Worm (Caenorhabditis elegans) whole organism, late embryonic: ENCODE data around the gene tbc-16.
A peak's percentile ranks its signal among the peaks of the same experiment; 100 is the strongest.

Experiments used
- F13H6.1 ChIP-seq: sonication (generic microtip); optimal IDR thresholded peaks from 2 replicates; lab custom pipeline; 2016; ENCODE audit warnings: missing genetic modification characterization, missing compliant biosample characterization
- ahr-1 ChIP-seq: sonication (generic microtip); optimal IDR thresholded peaks from 2 replicates; lab custom pipeline; 2016; ENCODE audit warnings: missing genetic modification characterization, missing compliant biosample characterization
- ceh-18 ChIP-seq: sonication (generic microtip); optimal IDR thresholded peaks from 2 replicates; lab custom pipeline; 2016; ENCODE audit warnings: missing genetic modification characterization, missing compliant biosample characterization
- ceh-2 ChIP-seq: sonication (generic microtip); optimal IDR thresholded peaks from 2 replicates; lab custom pipeline; 2016; ENCODE audit warnings: missing genotype, missing genetic modification characterization, missing compliant biosample characterization
- ceh-6 ChIP-seq: fragments of 200-800 bp; sonication (Bioruptor generic); optimal IDR thresholded peaks from 2 replicates; lab custom pipeline; 2018; ENCODE audit warnings: mild to moderate bottlenecking, missing genetic modification characterization, missing compliant biosample characterization
- che-1 ChIP-seq: sonication (generic microtip); optimal IDR thresholded peaks from 2 replicates; lab custom pipeline; 2016; ENCODE audit warnings: mild to moderate bottlenecking, missing genetic modification characterization, missing compliant biosample characterization
- elt-2 ChIP-seq: sonication (generic microtip); optimal IDR thresholded peaks from 2 replicates; lab custom pipeline; 2016; ENCODE audit warnings: missing genetic modification reagents, missing genetic modification characterization, missing compliant biosample characterization
- fax-1 ChIP-seq: sonication (generic microtip); optimal IDR thresholded peaks from 2 replicates; lab custom pipeline; 2016; ENCODE audit warnings: missing genotype, missing genetic modification characterization, missing compliant biosample characterization
- fkh-10 ChIP-seq: fragments of 150-350 bp; optimal IDR thresholded peaks from 2 replicates; lab custom pipeline; 2014; ENCODE audit warnings: missing biosample characterization, missing genetic modification reagents, missing genetic modification characterization
- hlh-15 ChIP-seq: sonication (generic microtip); optimal IDR thresholded peaks from 2 replicates; lab custom pipeline; 2016; ENCODE audit warnings: missing genetic modification characterization, missing compliant biosample characterization
- madf-2 ChIP-seq: sonication (generic microtip); optimal IDR thresholded peaks from 2 replicates; lab custom pipeline; 2017; ENCODE audit warnings: missing genetic modification characterization, missing compliant biosample characterization
- nhr-232 ChIP-seq: sonication (generic microtip); optimal IDR thresholded peaks from 2 replicates; lab custom pipeline; 2016; ENCODE audit warnings: missing genetic modification characterization, missing compliant biosample characterization
- odd-2 ChIP-seq: sonication (generic microtip); optimal IDR thresholded peaks from 2 replicates; lab custom pipeline; 2017; ENCODE audit warnings: antibody characterized with exemption, mild to moderate bottlenecking, missing genetic modification characterization, missing compliant biosample characterization
- pha-4 ChIP-seq: fragments of 150-350 bp; optimal IDR thresholded peaks from 2 replicates; lab custom pipeline; 2018; ENCODE audit warnings: missing biosample characterization, missing genetic modification reagents, missing genetic modification characterization
- pros-1 ChIP-seq: fragments of 150-350 bp; optimal IDR thresholded peaks from 2 replicates; lab custom pipeline; 2014; ENCODE audit warnings: missing biosample characterization, missing genetic modification reagents, missing genetic modification characterization
- rnt-1 ChIP-seq: sonication (generic microtip); optimal IDR thresholded peaks from 2 replicates; lab custom pipeline; 2016; ENCODE audit warnings: missing genetic modification characterization, missing compliant biosample characterization
- unc-3 ChIP-seq, 2 experiments: fragments of 200-800 bp in 1 of 2; sonication (Bioruptor generic) in 1 of 2; sonication (generic microtip) in 1 of 2; conservative IDR thresholded peaks in 1 of 2; optimal IDR thresholded peaks in 1 of 2; 2 replicates each; pipeline versions ENCODE4 v1.3.6 to Lab custom; 2016 to 2022; ENCODE audit warnings: missing compliant biosample characterization in 2 of 2, missing genetic modification characterization in 2 of 2, missing genetic modification reagents in 1 of 2
- unc-42 ChIP-seq: sonication (generic microtip); optimal IDR thresholded peaks from 2 replicates; lab custom pipeline; 2016; ENCODE audit warnings: missing genotype, missing genetic modification characterization, missing compliant biosample characterization
- unc-55 ChIP-seq: sonication (generic microtip); optimal IDR thresholded peaks from 2 replicates; lab custom pipeline; 2017; ENCODE audit warnings: missing biosample characterization, missing genetic modification reagents, missing genetic modification characterization

tbc-16 gene

ce11 chrX:5942171-5942570 lies 45.0 kb downstream of the tbc-16 start:
- TF ChIP-seq ceh-18 (peak; percentile 78), rnt-1 (tag; lab: Kevin White, UChicago) (no peak), ahr-1 (tag; lab: Kevin White, UChicago) (no peak)

- TF ChIP-seq pros-1 (tag; lab: Kevin White, UChicago) (no peak), ahr-1 (tag; lab: Kevin White, UChicago) (no peak), madf-2 (no peak), odd-2 (tag; lab: Kevin White, UChicago) (no peak), unc-3 (GFP tag; conservative IDR thresholded peaks at IDR 0.05; lab: Robert Waterston, UW) (no peak), unc-3 (tag; optimal IDR thresholded peaks at IDR 0.05; lab: Kevin White, UChicago) (no peak), ceh-6 (GFP tag; lab: Kevin White, UChicago) (no peak), ceh-2 (no peak), hlh-15 (tag; lab: Kevin White, UChicago) (no peak), fax-1 (tag; lab: Kevin White, UChicago) (no peak)
These were observed 46.8 kb downstream of the tbc-16 start for ce11 chrX:5943908-5944307.

ce11 chrX:5944488-5944887 lies 47.4 kb downstream of the tbc-16 start, which contains the start of gene acs-17:
Gene acs-17 (minus strand): TSS chrX:5944510.
- TF ChIP-seq rnt-1 (tag; lab: Kevin White, UChicago) (no peak), unc-42 (no peak)

- TF ChIP-seq fax-1 (tag; lab: Kevin White, UChicago) = no peak
- no peak for TF ChIP-seq nhr-232 (tag; lab: Kevin White, UChicago)
- no peak for TF ChIP-seq unc-55
- no peak for TF ChIP-seq fkh-10 (GFP tag; lab: Kevin White, UChicago)
- TF ChIP-seq elt-2 (tag; lab: Kevin White, UChicago) = no peak
- TF ChIP-seq unc-42 = no peak
- TF ChIP-seq pha-4 (tag; lab: Kevin White, UChicago) = no peak
- no peak for TF ChIP-seq F13H6.1 (tag; lab: Kevin White, UChicago)
- TF ChIP-seq che-1 = no peak
These were observed 51.6 kb downstream of the tbc-16 start, which contains the start of gene mig-23 for ce11 chrX:5948769-5949168. Gene mig-23 (minus strand): TSS chrX:5948869.
